Fruit fly (Drosophila melanogaster) whole organism, embryonic: ENCODE measurements around the gene CG43438.
A peak's percentile ranks its signal among the peaks of the same experiment; 100 is the strongest.

Source experiments
- BtbVII ChIP-seq: fragments of 200-800 bp; sonication (Bioruptor generic); optimal IDR thresholded peaks from 3 replicates; lab custom pipeline; 2017; ENCODE audit warnings: missing biosample characterization, mild to moderate bottlenecking, missing genetic modification characterization
- CG10209 ChIP-seq: fragments of 200-800 bp; sonication (Bioruptor generic); optimal IDR thresholded peaks from 3 replicates; lab custom pipeline; 2017; ENCODE audit warnings: missing biosample characterization, mild to moderate bottlenecking, missing genetic modification characterization, missing genetic modification reagents
- CG1024 ChIP-seq: fragments of 200-800 bp; sonication (Bioruptor generic); IDR thresholded peaks from 2 replicates; pipeline ENCODE4 v1.3.6; 2022; ENCODE audit warnings: missing biosample characterization, missing genetic modification characterization
- CG10321 ChIP-seq: fragments of 200-800 bp; sonication (Bioruptor generic); IDR thresholded peaks from 2 replicates; pipeline ENCODE4 v1.3.6; 2022; ENCODE audit warnings: missing biosample characterization, missing genetic modification characterization
- CG10959 ChIP-seq: fragments of 200-800 bp; sonication (Bioruptor generic); IDR thresholded peaks from 2 replicates; pipeline ENCODE4 v1.3.6; 2022; ENCODE audit warnings: missing biosample characterization, missing genetic modification characterization
- CG13624 ChIP-seq: fragments of 200-800 bp; sonication (Bioruptor generic); optimal IDR thresholded peaks from 2 replicates; lab custom pipeline; 2016; ENCODE audit warnings: missing biosample characterization, missing genetic modification characterization
- CG17802 ChIP-seq: fragments of 200-800 bp; sonication (Bioruptor generic); optimal IDR thresholded peaks from 2 replicates; lab custom pipeline; 2018; ENCODE audit warnings: missing biosample characterization, mild to moderate bottlenecking, missing genetic modification characterization, moderate library complexity
- CG17912 ChIP-seq: fragments of 200-800 bp; sonication (Bioruptor generic); optimal IDR thresholded peaks from 2 replicates; lab custom pipeline; 2018; ENCODE audit warnings: missing biosample characterization, mild to moderate bottlenecking, missing genetic modification characterization
- CG1832 ChIP-seq: fragments of 200-800 bp; sonication (Bioruptor generic); optimal IDR thresholded peaks from 2 replicates; lab custom pipeline; 2017; ENCODE audit warnings: missing biosample characterization, mild to moderate bottlenecking, missing genetic modification characterization, inconsistent platforms
- CG3065 ChIP-seq: fragments of 200-800 bp; sonication (Bioruptor generic); optimal IDR thresholded peaks from 2 replicates; lab custom pipeline; 2016; ENCODE audit warnings: missing biosample characterization, missing genetic modification characterization
- CG31441 ChIP-seq: fragments of 200-800 bp; sonication (Bioruptor generic); IDR thresholded peaks from 2 replicates; pipeline ENCODE4 v1.3.6; 2022; ENCODE audit warnings: missing biosample characterization, missing genetic modification characterization
- CG32532 ChIP-seq: fragments of 200-800 bp; sonication (Bioruptor generic); IDR thresholded peaks from 2 replicates; pipeline ENCODE4 v1.3.6; 2022; ENCODE audit warnings: missing biosample characterization, missing genetic modification characterization
- CG3407 ChIP-seq: fragments of 200-800 bp; sonication (Bioruptor generic); optimal IDR thresholded peaks from 2 replicates; lab custom pipeline; 2018; ENCODE audit warnings: missing biosample characterization, mild to moderate bottlenecking, missing genetic modification characterization
- CG43689 ChIP-seq: fragments of 200-800 bp; sonication (Bioruptor generic); IDR thresholded peaks from 2 replicates; pipeline ENCODE4 v1.3.6; 2022; ENCODE audit warnings: missing biosample characterization, missing genetic modification characterization
- CG4854 ChIP-seq: fragments of 200-800 bp; sonication (Bioruptor generic); optimal IDR thresholded peaks from 2 replicates; lab custom pipeline; 2016; ENCODE audit warnings: missing biosample characterization, missing genetic modification characterization, inconsistent platforms
- CG5180 ChIP-seq: fragments of 200-800 bp; sonication (Bioruptor generic); optimal IDR thresholded peaks from 3 replicates; lab custom pipeline; 2017; ENCODE audit warnings: missing biosample characterization, missing genetic modification characterization, mild to moderate bottlenecking, moderate library complexity, missing genetic modification reagents
- CG7786 ChIP-seq: fragments of 200-800 bp; sonication (Bioruptor generic); optimal IDR thresholded peaks from 2 replicates; lab custom pipeline; 2016; ENCODE audit warnings: missing biosample characterization, missing genetic modification characterization
- CG8924 ChIP-seq: fragments of 200-800 bp; optimal IDR thresholded peaks from 3 replicates; lab custom pipeline; 2019; ENCODE audit warnings: missing biosample characterization, mild to moderate bottlenecking, missing genetic modification characterization, moderate library complexity
- Dref ChIP-seq: fragments of 200-800 bp; sonication (Bioruptor generic); IDR thresholded peaks from 2 replicates; pipeline ENCODE4 v1.3.6; 2022; ENCODE audit warnings: missing biosample characterization, missing genetic modification characterization
- E2f1 ChIP-seq: fragments of 200-800 bp; sonication (Bioruptor generic); IDR thresholded peaks from 2 replicates; pipeline ENCODE4 v1.3.6; 2022; ENCODE audit warnings: missing biosample characterization, missing genetic modification characterization
- Hr3 ChIP-seq: fragments of 200-800 bp; sonication (Bioruptor generic); optimal IDR thresholded peaks from 3 replicates; lab custom pipeline; 2016; ENCODE audit warnings: missing biosample characterization, missing genetic modification characterization
- Mes4 ChIP-seq: fragments of 200-800 bp; sonication (Bioruptor generic); optimal IDR thresholded peaks from 2 replicates; lab custom pipeline; 2016; ENCODE audit warnings: missing biosample characterization, missing genetic modification characterization
- Ptx1 ChIP-seq: fragments of 200-800 bp; sonication (Bioruptor generic); IDR thresholded peaks from 2 replicates; pipeline ENCODE4 v1.3.6; 2022; ENCODE audit warnings: missing biosample characterization, missing genetic modification characterization
- Ravus ChIP-seq: fragments of 200-800 bp; sonication (Bioruptor generic); IDR thresholded peaks from 2 replicates; pipeline ENCODE4 v1.3.6; 2022; ENCODE audit warnings: missing biosample characterization, missing genetic modification characterization
- Trl ChIP-seq, 3 experiments: fragments of >200 bp in 2 of 3; fragments of 200-800 bp in 1 of 3; sonication (Bioruptor generic) in 1 of 3; optimal IDR thresholded peaks; 2 replicates in 1 of 3; 3 replicates in 2 of 3; lab custom pipeline; 2016 to 2017; ENCODE audit warnings: missing biosample characterization in 1 of 3, missing genetic modification characterization in 1 of 3
- Xrp1 ChIP-seq: fragments of 200-800 bp; sonication (Bioruptor generic); IDR thresholded peaks from 2 replicates; pipeline ENCODE4 v1.3.6; 2022; ENCODE audit warnings: missing biosample characterization, missing genetic modification characterization
- ac ChIP-seq: fragments of 200-800 bp; sonication (Bioruptor generic); optimal IDR thresholded peaks from 3 replicates; lab custom pipeline; 2017; ENCODE audit warnings: missing biosample characterization, mild to moderate bottlenecking, missing genetic modification characterization
- cas ChIP-seq: fragments of 200-800 bp; sonication (Bioruptor generic); IDR thresholded peaks from 2 replicates; pipeline ENCODE4 v1.3.6; 2022; ENCODE audit warnings: missing biosample characterization, missing genetic modification characterization
- caup ChIP-seq: fragments of 200-800 bp; sonication (Bioruptor generic); optimal IDR thresholded peaks from 3 replicates; lab custom pipeline; 2017; ENCODE audit warnings: missing biosample characterization, mild to moderate bottlenecking, missing genetic modification characterization, moderate library complexity; ENCODE audit not compliant: severe bottlenecking
- chif ChIP-seq, 2 experiments: fragments of 200-800 bp; sonication (Bioruptor generic); optimal IDR thresholded peaks; 3 replicates each; lab custom pipeline; 2016; ENCODE audit warnings: missing biosample characterization in 2 of 2, missing genetic modification characterization in 2 of 2
- ci ChIP-seq: fragments of 200-800 bp; sonication (Bioruptor generic); IDR thresholded peaks from 3 replicates; pipeline ENCODE4 v1.3.6; 2022; ENCODE audit warnings: missing biosample characterization, missing genetic modification characterization
- disco-r ChIP-seq: fragments of 200-800 bp; sonication (Bioruptor generic); optimal IDR thresholded peaks from 2 replicates; lab custom pipeline; 2016; ENCODE audit warnings: missing biosample characterization, missing genetic modification characterization
- dm ChIP-seq: fragments of 200-800 bp; sonication (Bioruptor generic); optimal IDR thresholded peaks from 3 replicates; lab custom pipeline; 2016; ENCODE audit warnings: missing biosample characterization, missing genetic modification characterization
- fd102C ChIP-seq: fragments of 200-800 bp; sonication (Bioruptor generic); optimal IDR thresholded peaks from 2 replicates; lab custom pipeline; 2018; ENCODE audit warnings: missing biosample characterization, mild to moderate bottlenecking, missing genetic modification characterization, moderate library complexity
- fru ChIP-seq: fragments of >200 bp; optimal IDR thresholded peaks from 2 replicates; lab custom pipeline; 2017
- fu2 ChIP-seq: fragments of 200-800 bp; sonication (Bioruptor generic); optimal IDR thresholded peaks from 2 replicates; lab custom pipeline; 2016; ENCODE audit warnings: missing biosample characterization, missing genetic modification characterization
- gcm ChIP-seq: fragments of 200-800 bp; sonication (Bioruptor generic); optimal IDR thresholded peaks from 2 replicates; lab custom pipeline; 2019; ENCODE audit warnings: missing biosample characterization, mild to moderate bottlenecking, missing genetic modification characterization, moderate library complexity
- gt ChIP-seq: fragments of 200-800 bp; sonication (Bioruptor generic); IDR thresholded peaks from 2 replicates; pipeline ENCODE4 v1.3.6; 2022; ENCODE audit warnings: missing biosample characterization, missing genetic modification characterization
- kay ChIP-seq: fragments of 200-800 bp; sonication (Bioruptor generic); optimal IDR thresholded peaks from 2 replicates; lab custom pipeline; 2016; ENCODE audit warnings: missing biosample characterization, missing genetic modification characterization
- lmd ChIP-seq: fragments of 200-800 bp; sonication (Bioruptor generic); IDR thresholded peaks from 2 replicates; pipeline ENCODE4 v1.3.6; 2022; ENCODE audit warnings: missing biosample characterization, missing genetic modification characterization
- nau ChIP-seq: fragments of 200-800 bp; sonication (Bioruptor generic); optimal IDR thresholded peaks from 3 replicates; lab custom pipeline; 2017; ENCODE audit warnings: missing biosample characterization, mild to moderate bottlenecking, missing genetic modification characterization, missing genetic modification reagents
- onecut ChIP-seq: fragments of 200-800 bp; sonication (Bioruptor generic); IDR thresholded peaks from 2 replicates; pipeline ENCODE4 v1.3.6; 2022; ENCODE audit warnings: missing biosample characterization, missing genetic modification characterization
- p53 ChIP-seq: fragments of 200-800 bp; sonication (Bioruptor generic); optimal IDR thresholded peaks from 2 replicates; lab custom pipeline; 2016; ENCODE audit warnings: missing biosample characterization, missing genetic modification characterization
- salm ChIP-seq: fragments of 200-800 bp; sonication (Bioruptor generic); optimal IDR thresholded peaks from 2 replicates; lab custom pipeline; 2018; ENCODE audit warnings: missing biosample characterization, mild to moderate bottlenecking, missing genetic modification characterization
- sc ChIP-seq, 3 experiments: fragments of >200 bp in 2 of 3; fragments of 200-800 bp in 1 of 3; sonication (Bioruptor generic) in 1 of 3; optimal IDR thresholded peaks; 2 replicates in 2 of 3; 3 replicates in 1 of 3; lab custom pipeline; 2017; ENCODE audit warnings: mild to moderate bottlenecking in 1 of 3, missing biosample characterization in 1 of 3, missing genetic modification characterization in 1 of 3, missing genetic modification reagents in 1 of 3
- sens-2 ChIP-seq: fragments of 200-800 bp; sonication (Bioruptor generic); IDR thresholded peaks from 2 replicates; pipeline ENCODE4 v1.3.6; 2022; ENCODE audit warnings: missing biosample characterization, missing genetic modification characterization
- sima ChIP-seq: fragments of 200-800 bp; sonication (Bioruptor generic); optimal IDR thresholded peaks from 2 replicates; lab custom pipeline; 2016; ENCODE audit warnings: missing biosample characterization, missing genetic modification characterization
- slbo ChIP-seq: fragments of 200-800 bp; sonication (Bioruptor generic); IDR thresholded peaks from 2 replicates; pipeline ENCODE4 v1.3.6; 2022; ENCODE audit warnings: missing biosample characterization, missing genetic modification characterization
- slp2 ChIP-seq: fragments of 200-800 bp; sonication (Bioruptor generic); optimal IDR thresholded peaks from 2 replicates; lab custom pipeline; 2016; ENCODE audit warnings: missing biosample characterization, missing genetic modification characterization
- tap ChIP-seq: fragments of 200-800 bp; optimal IDR thresholded peaks from 3 replicates; lab custom pipeline; 2019; ENCODE audit warnings: missing biosample characterization, mild to moderate bottlenecking, missing genetic modification characterization, moderate library complexity
- tin ChIP-seq: fragments of 200-800 bp; sonication (Bioruptor generic); optimal IDR thresholded peaks from 3 replicates; lab custom pipeline; 2016; ENCODE audit warnings: missing biosample characterization, missing genetic modification characterization
- trem ChIP-seq: fragments of 200-800 bp; optimal IDR thresholded peaks from 3 replicates; lab custom pipeline; 2019; ENCODE audit warnings: missing biosample characterization, mild to moderate bottlenecking, missing genetic modification characterization, moderate library complexity

The CG43438 gene

DNA sequence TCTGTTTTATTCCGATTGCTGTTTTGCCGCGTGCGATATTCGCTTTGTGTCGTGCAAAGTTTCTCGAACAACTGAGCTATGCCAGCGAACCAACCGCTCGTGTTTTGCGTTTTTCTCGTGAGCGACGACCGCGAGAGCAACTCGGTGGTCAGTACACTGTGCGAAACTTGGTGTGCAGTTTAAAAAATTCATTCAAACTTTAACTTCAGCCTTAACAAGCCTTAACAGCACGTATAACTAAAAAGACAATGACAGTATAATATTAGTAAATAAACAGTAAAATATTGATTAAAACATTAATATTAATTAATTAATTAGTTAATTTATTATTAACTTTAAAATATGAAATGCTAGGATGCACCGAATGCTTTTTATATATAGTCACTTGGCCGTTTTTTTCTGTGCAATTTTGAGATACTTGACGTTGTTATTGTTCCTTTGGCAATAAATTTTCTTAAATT lies 7.8 kb upstream of the CG43438 start, which contains the start of gene CG31705 (continued):
- no peak for TF ChIP-seq CG3407 (GFP tag; lab: Kevin White, UChicago)
- no peak for TF ChIP-seq nau
- peak; percentile 39 for TF ChIP-seq Hr3
- TF ChIP-seq CG10321 (GFP tag; lab: Robert Waterston, UW): no peak
- no peak for TF ChIP-seq kay (GFP tag; lab: Kevin White, UChicago)
- TF ChIP-seq ci (GFP tag; lab: Robert Waterston, UW): 0 out of 3 replicates have a peak, but pooled peaks have one; percentile 13
- TF ChIP-seq BtbVII (GFP tag; lab: Kevin White, UChicago): peak; percentile 55
- TF ChIP-seq CG43689 (GFP tag; lab: Robert Waterston, UW): no peak
- no peak for TF ChIP-seq fru (lab: Kevin White, UChicago)
- TF ChIP-seq fd102C (GFP tag; lab: Kevin White, UChicago): no peak
- peak; percentile 56; the same call in 1 of the 2 replicates for TF ChIP-seq CG32532 (GFP tag; lab: Robert Waterston, UW)
- no peak for TF ChIP-seq E2f1 (GFP tag; lab: Robert Waterston, UW)
- TF ChIP-seq chif (GFP tag; optimal IDR thresholded peaks at IDR 0.05; lab: Kevin White, UChicago): no peak
- no peak for TF ChIP-seq Ravus
- TF ChIP-seq Mes4 (GFP tag; lab: Kevin White, UChicago): no peak
- no peak for TF ChIP-seq cas (GFP tag; lab: Robert Waterston, UW)
- no peak for TF ChIP-seq CG5180 (GFP tag; lab: Kevin White, UChicago)
- TF ChIP-seq Xrp1 (GFP tag; lab: Robert Waterston, UW): no peak
- no peak for TF ChIP-seq fu2 (GFP tag; lab: Kevin White, UChicago)
- TF ChIP-seq CG7786 (GFP tag; lab: Kevin White, UChicago): no peak
- no peak; the same call in 1 of the 2 replicates for TF ChIP-seq onecut
- peak; percentile 28 for TF ChIP-seq tap (tag; lab: Kevin White, UChicago)
- peak; percentile 35 for TF ChIP-seq tin (GFP tag; lab: Kevin White, UChicago)
- no peak for TF ChIP-seq disco-r (GFP tag; lab: Kevin White, UChicago)
- TF ChIP-seq CG8924 (tag; lab: Kevin White, UChicago): peak; percentile 54
- peak; percentile 57 for TF ChIP-seq caup (GFP tag; lab: Kevin White, UChicago)
- no peak for TF ChIP-seq CG10959 (GFP tag; lab: Robert Waterston, UW)
- no peak for TF ChIP-seq Dref (GFP tag; lab: Robert Waterston, UW)
- no peak for TF ChIP-seq CG1832 (GFP tag; lab: Kevin White, UChicago)
- TF ChIP-seq CG4854 (GFP tag; lab: Kevin White, UChicago): no peak
- no peak for TF ChIP-seq Trl (optimal IDR thresholded peaks at IDR 0.05; lab: Kevin White, UChicago)
- no peak for TF ChIP-seq Trl (GFP tag; optimal IDR thresholded peaks at IDR 0.05; lab: Kevin White, UChicago)
- peak; percentile 48 for TF ChIP-seq lmd (GFP tag; lab: Robert Waterston, UW)
- no peak for TF ChIP-seq sima
- TF ChIP-seq sc (optimal IDR thresholded peaks at IDR 0.05; lab: Kevin White, UChicago): no peak
- TF ChIP-seq sc (GFP tag; optimal IDR thresholded peaks at IDR 0.05; lab: Kevin White, UChicago): no peak
- TF ChIP-seq salm (tag; lab: Kevin White, UChicago): no peak
- TF ChIP-seq CG17912 (GFP tag; lab: Kevin White, UChicago): no peak
- no peak for TF ChIP-seq CG17802 (tag; lab: Kevin White, UChicago)
- no peak for TF ChIP-seq trem (tag; lab: Kevin White, UChicago)
- peak; percentile 49 for TF ChIP-seq CG10209 (GFP tag; lab: Kevin White, UChicago)
- no peak for TF ChIP-seq p53 (GFP tag; lab: Kevin White, UChicago)
- TF ChIP-seq slp2 (GFP tag; lab: Kevin White, UChicago): no peak
- no peak for TF ChIP-seq gt (GFP tag; lab: Robert Waterston, UW)
- peak; percentile 49; the same call in 1 of the 2 replicates for TF ChIP-seq CG31441 (GFP tag; lab: Robert Waterston, UW)
- 0 out of 2 replicates have a peak, but pooled peaks have one; percentile 20 for TF ChIP-seq Ptx1 (GFP tag; lab: Robert Waterston, UW)
- no peak for TF ChIP-seq sens-2
- no peak for TF ChIP-seq CG3065 (GFP tag; lab: Kevin White, UChicago)
- TF ChIP-seq slbo (GFP tag; lab: Robert Waterston, UW): peak; percentile 67
- TF ChIP-seq ac (GFP tag; lab: Kevin White, UChicago): no peak
- TF ChIP-seq dm: no peak
- TF ChIP-seq CG13624 (GFP tag; lab: Kevin White, UChicago): no peak
- no peak for TF ChIP-seq CG1024 (GFP tag; lab: Robert Waterston, UW)
- no peak for TF ChIP-seq gcm (GFP tag; lab: Kevin White, UChicago)
